Fruit fly (Drosophila melanogaster): ENCODE measurements around the gene O-fut2.

dm6 chrX:1469717-1470116, 3.9 kb upstream of the O-fut2 start, which contains the start of gene CG32808:
- TF ChIP-seq CG1647 (GFP tag; optimal IDR thresholded peaks at IDR 0.05) (no peak), CG2199 (GFP tag; IDR thresholded peaks at IDR 0.05) (no peak), dpn (GFP tag; optimal IDR thresholded peaks at IDR 0.05) (no peak), Abd-B (GFP tag; optimal IDR thresholded peaks at IDR 0.05) (no peak), MESR4 (GFP tag; optimal IDR thresholded peaks at IDR 0.05) (no peak), Hsf (GFP tag; optimal IDR thresholded peaks at IDR 0.05) (no peak), Adf1 (GFP tag; IDR thresholded peaks at IDR 0.05) (no peak), Dref (GFP tag; IDR thresholded peaks at IDR 0.05) (no peak), Dbx (GFP tag; IDR thresholded peaks at IDR 0.05) (no peak), pum (GFP tag; optimal IDR thresholded peaks at IDR 0.05) (no peak), CG8089 (GFP tag; optimal IDR thresholded peaks at IDR 0.05) (no peak), ash1 (GFP tag; optimal IDR thresholded peaks at IDR 0.05) (no peak), CG18599 (GFP tag; optimal IDR thresholded peaks at IDR 0.05) (no peak)
